Worm (Caenorhabditis elegans): ENCODE results near the gene nspc-17.
A peak's percentile ranks its signal among the peaks of the same experiment; 100 is the strongest.

Gene nspc-17

DNA sequence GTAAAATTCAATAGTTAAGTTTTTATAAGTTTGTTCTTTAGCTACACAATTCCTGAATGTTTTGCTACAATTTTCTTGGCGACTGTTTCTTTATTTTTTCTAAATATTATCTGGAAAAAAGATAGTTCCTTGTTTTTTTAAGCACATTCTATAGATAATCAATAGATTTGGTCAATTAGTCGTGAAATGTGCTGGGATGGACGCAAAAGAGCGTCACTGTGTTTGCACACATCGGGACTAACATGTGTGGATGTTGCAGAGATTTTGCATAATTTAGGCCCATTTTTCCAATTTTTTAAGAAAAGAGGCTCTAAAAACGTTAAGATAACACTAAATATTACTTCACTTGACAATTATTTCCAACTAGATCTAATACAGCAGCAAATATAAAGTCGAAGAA, 11.5 kb downstream of the nspc-17 start:
- TF ChIP-seq sdc-2 (tag; optimal IDR thresholded peaks at IDR 0.05) = peak; percentile 24
- peak; percentile 95 for TF ChIP-seq ceh-48 (tag; optimal IDR thresholded peaks at IDR 0.05)
- TF ChIP-seq unc-42 (tag; optimal IDR thresholded peaks at IDR 0.05) = peak; percentile 77
- no peak for TF ChIP-seq lim-6 (tag; optimal IDR thresholded peaks at IDR 0.05)
- no peak for TF ChIP-seq F13H6.1 (tag; optimal IDR thresholded peaks at IDR 0.05)
- no peak for TF ChIP-seq fkh-10 (GFP tag; optimal IDR thresholded peaks at IDR 0.05)
- TF ChIP-seq pha-2 (tag; optimal IDR thresholded peaks at IDR 0.05) = no peak
- no peak for TF ChIP-seq hlh-6 (tag; optimal IDR thresholded peaks at IDR 0.05)
- peak; percentile 32 for TF ChIP-seq ttx-3 (tag; optimal IDR thresholded peaks at IDR 0.05)

ce11 chrX:14512817-14513216, 12.2 kb downstream of the nspc-17 start, which contains the start of gene fbxa-141:
TSS of gene fbxa-141 (minus strand) at chrX:14512917.
- TF ChIP-seq tbx-7 (tag; optimal IDR thresholded peaks at IDR 0.05) (no peak), ceh-22 (tag; optimal IDR thresholded peaks at IDR 0.05) (no peak), unc-86 (tag; optimal IDR thresholded peaks at IDR 0.05) (no peak), lim-6 (tag; optimal IDR thresholded peaks at IDR 0.05) (no peak), sox-4 (tag; optimal IDR thresholded peaks at IDR 0.05) (no peak), mec-3 (tag; optimal IDR thresholded peaks at IDR 0.05; ENCODE audit: borderline replicate concordance) (no peak), hlh-15 (tag; optimal IDR thresholded peaks at IDR 0.05) (no peak), elt-2 (tag; optimal IDR thresholded peaks at IDR 0.05) (no peak), madf-2 (tag; optimal IDR thresholded peaks at IDR 0.05) (no peak), che-1 (tag; optimal IDR thresholded peaks at IDR 0.05) (no peak), ama-1 (optimal IDR thresholded peaks at IDR 0.05) (no peak), hlh-30 (tag; optimal IDR thresholded peaks at IDR 0.05; ENCODE audit: insufficient read depth) (no peak), ceh-30 (tag; optimal IDR thresholded peaks at IDR 0.05) (no peak), ceh-6 (GFP tag; optimal IDR thresholded peaks at IDR 0.05) (no peak), pha-4 (tag; optimal IDR thresholded peaks at IDR 0.05) (no peak), ceh-48 (tag; optimal IDR thresholded peaks at IDR 0.05) (no peak), npax-4 (tag; optimal IDR thresholded peaks at IDR 0.05) (no peak), ahr-1 (tag; optimal IDR thresholded peaks at IDR 0.05) (no peak)

DNA sequence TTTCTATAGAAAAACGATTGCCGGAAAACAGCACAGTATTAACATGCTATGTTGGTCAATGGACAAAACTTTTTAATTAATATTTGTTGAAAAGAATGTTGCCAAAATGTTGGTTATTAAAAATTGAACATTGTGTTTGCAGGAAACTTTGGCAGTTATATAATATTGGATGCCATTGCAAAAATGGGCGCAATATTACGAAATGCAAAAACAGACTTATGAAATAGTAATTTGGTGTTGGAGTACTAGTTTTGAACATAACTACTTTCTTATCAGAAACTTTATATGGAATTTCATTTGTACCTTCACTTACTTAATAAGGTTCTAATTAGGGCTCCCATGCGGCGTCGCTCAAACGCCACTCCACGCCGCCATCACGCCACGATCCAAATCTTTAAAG, 14.6 kb downstream of the nspc-17 start:
- no peak for TF ChIP-seq ceh-19 (GFP tag; optimal IDR thresholded peaks at IDR 0.05)
- no peak for TF ChIP-seq elt-2 (tag; optimal IDR thresholded peaks at IDR 0.05)
- no peak for TF ChIP-seq che-1 (tag; optimal IDR thresholded peaks at IDR 0.05)
- TF ChIP-seq ceh-48 (tag; optimal IDR thresholded peaks at IDR 0.05) = no peak
- TF ChIP-seq ztf-16 (tag; optimal IDR thresholded peaks at IDR 0.05) = no peak
- TF ChIP-seq pha-4 (tag; optimal IDR thresholded peaks at IDR 0.05) = no peak
- no peak for TF ChIP-seq fax-1 (tag; optimal IDR thresholded peaks at IDR 0.05)
- TF ChIP-seq hlh-30 (tag; optimal IDR thresholded peaks at IDR 0.05; ENCODE audit: insufficient read depth) = no peak
- no peak for TF ChIP-seq ceh-6 (GFP tag; optimal IDR thresholded peaks at IDR 0.05)
- no peak for TF ChIP-seq lim-6 (tag; optimal IDR thresholded peaks at IDR 0.05)
- no peak for TF ChIP-seq ceh-18 (tag; optimal IDR thresholded peaks at IDR 0.05)
- TF ChIP-seq nfya-1 (tag; optimal IDR thresholded peaks at IDR 0.05) = no peak

DNA sequence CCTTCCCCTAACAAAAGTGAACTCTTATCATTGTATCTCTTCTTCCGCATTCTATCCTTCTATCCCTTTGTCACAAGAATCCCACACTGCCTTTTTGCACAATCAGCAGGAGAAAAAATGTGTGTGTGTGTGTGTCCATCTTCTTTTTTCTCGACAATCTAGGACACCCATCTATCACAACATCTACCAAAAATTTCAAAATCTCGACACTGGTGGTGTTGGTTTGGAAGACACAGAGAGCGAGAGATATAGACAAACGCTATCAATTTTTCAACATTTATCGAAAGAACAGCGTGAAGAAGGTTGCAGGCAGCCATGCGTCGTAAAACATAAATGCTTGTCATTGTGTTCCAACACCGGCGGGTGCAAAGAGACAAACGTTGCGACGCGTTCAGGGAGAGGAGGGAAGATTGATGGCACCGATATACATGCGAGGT, 16.1 kb downstream of the nspc-17 start:
- TF ChIP-seq rnt-1 (tag; optimal IDR thresholded peaks at IDR 0.05) (peak; percentile 36), unc-55 (GFP tag; optimal IDR thresholded peaks at IDR 0.05) (peak; percentile 38), ceh-31 (tag; optimal IDR thresholded peaks at IDR 0.05) (no peak), ceh-22 (tag; optimal IDR thresholded peaks at IDR 0.05) (no peak), C08G9.2 (tag; optimal IDR thresholded peaks at IDR 0.05) (no peak), ceh-18 (tag; optimal IDR thresholded peaks at IDR 0.05) (peak; percentile 61)

- TF ChIP-seq unc-42 (tag; optimal IDR thresholded peaks at IDR 0.05) (no peak), hlh-8 (tag; optimal IDR thresholded peaks at IDR 0.05) (no peak), tbx-7 (tag; optimal IDR thresholded peaks at IDR 0.05) (no peak), syd-9 (tag; optimal IDR thresholded peaks at IDR 0.05) (no peak), C38D4.7 (GFP tag; optimal IDR thresholded peaks at IDR 0.05) (no peak), fkh-6 (tag; optimal IDR thresholded peaks at IDR 0.05) (no peak), pax-1 (tag; optimal IDR thresholded peaks at IDR 0.05) (no peak), ceh-18 (tag; optimal IDR thresholded peaks at IDR 0.05) (no peak), gmeb-2 (tag; optimal IDR thresholded peaks at IDR 0.05) (no peak), ets-4 (tag; optimal IDR thresholded peaks at IDR 0.05) (no peak), tbx-2 (tag; optimal IDR thresholded peaks at IDR 0.05) (no peak), K02D7.2 (tag; optimal IDR thresholded peaks at IDR 0.05) (no peak), ceh-24 (tag; optimal IDR thresholded peaks at IDR 0.05) (no peak), nfya-1 (tag; optimal IDR thresholded peaks at IDR 0.05) (no peak), hlh-15 (tag; optimal IDR thresholded peaks at IDR 0.05) (no peak), pha-4 (tag; optimal IDR thresholded peaks at IDR 0.05) (no peak), ztf-16 (tag; optimal IDR thresholded peaks at IDR 0.05) (no peak), ceh-45 (GFP tag; IDR thresholded peaks at IDR 0.05) (no peak)
Observed at ce11 chrX:14507992-14508391, 17.0 kb downstream of the nspc-17 start.
